Worm (Caenorhabditis elegans) whole organism, L4 larva: ENCODE measurements around the gene F16G10.1.

Source experiments
- ceh-20 ChIP-seq: fragments of 200-800 bp; sonication (Bioruptor generic); IDR thresholded peaks from 2 replicates; pipeline ENCODE4 v1.3.6; 2022; ENCODE audit warnings: missing genetic modification reagents, missing genetic modification characterization, missing compliant biosample characterization
- daf-12 ChIP-seq: fragments of 150-350 bp; optimal IDR thresholded peaks from 2 replicates; lab custom pipeline; 2014; ENCODE audit warnings: missing biosample characterization, missing genetic modification reagents, missing genetic modification characterization
- dmd-9 ChIP-seq: fragments of 200-800 bp; sonication (Bioruptor generic); IDR thresholded peaks from 2 replicates; pipeline ENCODE4 v1.3.6; 2022; ENCODE audit warnings: missing genetic modification reagents, missing genetic modification characterization, missing compliant biosample characterization
- egl-27 ChIP-seq: sonication (generic microtip); optimal IDR thresholded peaks from 3 replicates; lab custom pipeline; 2017; ENCODE audit warnings: missing biosample characterization, missing genetic modification reagents, missing genetic modification characterization
- jun-1 ChIP-seq: fragments of 150-350 bp; optimal IDR thresholded peaks from 2 replicates; lab custom pipeline; 2014; ENCODE audit warnings: missing biosample characterization, missing genetic modification reagents, missing genetic modification characterization
- lin-15B ChIP-seq: fragments of 150-350 bp; sonication (generic microtip); optimal IDR thresholded peaks from 3 replicates; lab custom pipeline; 2014; ENCODE audit warnings: missing biosample characterization, missing genetic modification characterization
- lin-39 ChIP-seq: fragments of 150-350 bp; optimal IDR thresholded peaks from 2 replicates; lab custom pipeline; 2014; ENCODE audit warnings: missing biosample characterization, missing genetic modification reagents, missing genetic modification characterization
- nhr-41 ChIP-seq: fragments of 200-800 bp; sonication (Bioruptor generic); IDR thresholded peaks from 2 replicates; pipeline ENCODE4 v1.3.6; 2022; ENCODE audit warnings: missing genetic modification reagents, missing genetic modification characterization, missing compliant biosample characterization
- snpc-4 ChIP-seq: fragments of 150-350 bp; optimal IDR thresholded peaks from 2 replicates; lab custom pipeline; 2014; ENCODE audit warnings: missing biosample characterization, missing genetic modification characterization
- zag-1 ChIP-seq: fragments of 150-350 bp; optimal IDR thresholded peaks from 2 replicates; lab custom pipeline; 2014; ENCODE audit warnings: missing biosample characterization, missing genetic modification characterization

DNA sequence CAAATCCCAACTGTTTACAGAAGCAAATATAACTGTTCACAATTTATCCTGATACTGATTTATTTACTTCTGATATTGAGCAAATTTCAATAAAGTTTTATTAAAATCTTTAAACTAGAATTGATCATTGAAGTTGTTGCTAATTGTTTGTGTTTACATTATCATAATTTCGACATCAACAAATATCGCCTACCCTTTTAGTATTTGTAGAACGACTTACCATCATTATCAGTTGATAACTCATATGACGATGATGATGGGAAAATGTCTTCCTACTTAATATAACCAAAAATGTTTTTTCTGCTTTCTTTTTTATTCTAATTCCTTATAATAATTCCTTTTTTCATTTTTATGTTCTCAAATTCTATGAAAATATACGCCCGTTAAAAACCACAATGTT, 16.6 kb downstream of the F16G10.1 start:
- TF ChIP-seq nhr-41 (no peak), jun-1 (tag; lab: Kevin White, UChicago) (no peak), lin-39 (tag; lab: Kevin White, UChicago) (no peak), egl-27 (tag; lab: Kevin White, UChicago) (no peak), zag-1 (tag; lab: Kevin White, UChicago) (no peak), snpc-4 (tag; lab: Kevin White, UChicago) (no peak), dmd-9 (no peak), daf-12 (no peak), lin-15B (no peak), ceh-20 (no peak)
